Fruit fly (Drosophila melanogaster): ENCODE measurements around the gene t-cup.

Gene t-cup

DNA sequence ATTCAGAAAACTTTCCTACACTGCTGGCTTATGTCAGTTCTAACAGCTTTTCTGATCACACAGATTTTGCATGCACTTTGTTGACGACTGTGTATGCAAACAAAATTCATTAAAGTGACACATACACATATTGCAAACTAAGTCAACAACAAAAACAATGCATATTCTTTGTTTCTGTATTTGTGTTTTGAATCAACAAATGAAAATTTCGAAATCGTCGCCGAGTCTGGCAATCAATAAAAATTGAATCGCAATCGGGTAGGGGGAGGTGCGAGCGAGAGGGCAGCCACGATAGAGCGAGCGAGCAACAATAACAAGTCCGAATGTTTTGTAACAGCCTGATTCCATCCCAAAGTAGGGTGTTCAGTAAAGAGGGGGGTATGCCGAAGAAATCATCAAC is 34.1 kb downstream of the t-cup start (continued):
- no peak for TF ChIP-seq CG2202 (tag; optimal IDR thresholded peaks at IDR 0.05)
- no peak for TF ChIP-seq CG14050 (GFP tag; IDR thresholded peaks at IDR 0.05)
- no peak for TF ChIP-seq CG9797 (GFP tag; optimal IDR thresholded peaks at IDR 0.05)
- TF ChIP-seq NC2β (GFP tag; optimal IDR thresholded peaks at IDR 0.05) = no peak
- no peak for TF ChIP-seq NC2α (GFP tag; optimal IDR thresholded peaks at IDR 0.05)
- 0 out of 2 replicates have a peak, but pooled peaks have one; percentile 3 for TF ChIP-seq CG1024 (GFP tag; IDR thresholded peaks at IDR 0.05)
- TF ChIP-seq CG15269 (tag; optimal IDR thresholded peaks at IDR 0.05) = peak; percentile 10
- TF ChIP-seq CG9437 (GFP tag; optimal IDR thresholded peaks at IDR 0.05) = no peak
- no peak for TF ChIP-seq lola (GFP tag; optimal IDR thresholded peaks at IDR 0.05)
- no peak for TF ChIP-seq CkIIα-i1 (GFP tag; IDR thresholded peaks at IDR 0.05)
- TF ChIP-seq CG34376 (GFP tag; optimal IDR thresholded peaks at IDR 0.05) = peak; percentile 48
- TF ChIP-seq Six4 (GFP tag; optimal IDR thresholded peaks at IDR 0.05) = no peak
- no peak for TF ChIP-seq pfk (GFP tag; optimal IDR thresholded peaks at IDR 0.05)
- no peak for TF ChIP-seq Stat92E (GFP tag; optimal IDR thresholded peaks at IDR 0.05)
- TF ChIP-seq MBD-R2 (GFP tag; IDR thresholded peaks at IDR 0.05) = no peak
- TF ChIP-seq D (optimal IDR thresholded peaks at IDR 0.05) = no peak
- TF ChIP-seq D (GFP tag; optimal IDR thresholded peaks at IDR 0.05) = no peak
- TF ChIP-seq sqz (GFP tag; optimal IDR thresholded peaks at IDR 0.05) = peak; percentile 13
- TF ChIP-seq CG17328 (GFP tag; IDR thresholded peaks at IDR 0.05) = no peak
- TF ChIP-seq CG2199 (GFP tag; IDR thresholded peaks at IDR 0.05) = no peak
- no peak for TF ChIP-seq mam (GFP tag; optimal IDR thresholded peaks at IDR 0.05)
- no peak for TF ChIP-seq H15 (GFP tag; IDR thresholded peaks at IDR 0.05)
- no peak for TF ChIP-seq CG12219 (GFP tag; optimal IDR thresholded peaks at IDR 0.05)
- no peak for TF ChIP-seq lmd (GFP tag; IDR thresholded peaks at IDR 0.05)
- peak; percentile 48 for TF ChIP-seq bab2 (GFP tag; optimal IDR thresholded peaks at IDR 0.05)
- no peak for TF ChIP-seq CG33213 (GFP tag; optimal IDR thresholded peaks at IDR 0.05)
- peak; percentile 1 for TF ChIP-seq B-H2 (GFP tag; optimal IDR thresholded peaks at IDR 0.05)
- TF ChIP-seq ac (GFP tag; optimal IDR thresholded peaks at IDR 0.05) = no peak
- no peak for TF ChIP-seq pros (GFP tag; optimal IDR thresholded peaks at IDR 0.05)
- no peak for TF ChIP-seq CG4854 (GFP tag; optimal IDR thresholded peaks at IDR 0.05)
- TF ChIP-seq CG8290 (GFP tag; optimal IDR thresholded peaks at IDR 0.05) = no peak
- peak in 1 of 2 experiments; percentile 47 for TF ChIP-seq CG8290 (tag; optimal IDR thresholded peaks at IDR 0.05)
- no peak for TF ChIP-seq CG5953 (GFP tag; IDR thresholded peaks at IDR 0.05)
- TF ChIP-seq Camta (GFP tag; optimal IDR thresholded peaks at IDR 0.05) = no peak
- TF ChIP-seq CG3995 (GFP tag; optimal IDR thresholded peaks at IDR 0.05) = no peak
- no peak for TF ChIP-seq CG7357 (GFP tag; IDR thresholded peaks at IDR 0.05)
- no peak for TF ChIP-seq HHEX (GFP tag; optimal IDR thresholded peaks at IDR 0.05)
- no peak for TF ChIP-seq nerfin-1 (tag; optimal IDR thresholded peaks at IDR 0.05)
- TF ChIP-seq klu (GFP tag; IDR thresholded peaks at IDR 0.05) = no peak
- no peak for TF ChIP-seq Lhr (GFP tag; optimal IDR thresholded peaks at IDR 0.05)
- no peak for TF ChIP-seq CG16815 (GFP tag; optimal IDR thresholded peaks at IDR 0.05)
- no peak for TF ChIP-seq Trl (optimal IDR thresholded peaks at IDR 0.05)
- no peak for TF ChIP-seq Trl (GFP tag; optimal IDR thresholded peaks at IDR 0.05)
- TF ChIP-seq lilli (GFP tag; optimal IDR thresholded peaks at IDR 0.05) = no peak
- TF ChIP-seq CG17829 (tag; optimal IDR thresholded peaks at IDR 0.05) = no peak
- no peak for TF ChIP-seq CG4424 (GFP tag; optimal IDR thresholded peaks at IDR 0.05)
- no peak for TF ChIP-seq CG7745 (tag; optimal IDR thresholded peaks at IDR 0.05)
- TF ChIP-seq CG18599 (GFP tag; optimal IDR thresholded peaks at IDR 0.05) = peak; percentile 64
- no peak for TF ChIP-seq CG12391 (tag; optimal IDR thresholded peaks at IDR 0.05)
- no peak for TF ChIP-seq Doc3 (GFP tag; IDR thresholded peaks at IDR 0.05; ENCODE audit: partially characterized antibody)
- no peak for TF ChIP-seq CG3163 (GFP tag; optimal IDR thresholded peaks at IDR 0.05)
- no peak for TF ChIP-seq HLH4C (GFP tag; IDR thresholded peaks at IDR 0.05; ENCODE audit: partially characterized antibody)
- no peak for TF ChIP-seq toy (GFP tag; IDR thresholded peaks at IDR 0.05)
